Worm (Caenorhabditis elegans) whole organism, L3 larva: Measurements from ENCODE around the gene F55C12.6.

Source experiments
- R02D3.7 ChIP-seq: fragments of 150-350 bp; optimal IDR thresholded peaks from 2 replicates; lab custom pipeline; 2014; ENCODE audit warnings: missing biosample characterization, missing genetic modification characterization
- ZK546.5 ChIP-seq: sonication (generic microtip); optimal IDR thresholded peaks from 2 replicates; lab custom pipeline; 2017; ENCODE audit warnings: missing biosample characterization, missing genetic modification characterization
- aly-2 ChIP-seq: fragments of 150-350 bp; optimal IDR thresholded peaks from 2 replicates; lab custom pipeline; 2014; ENCODE audit warnings: missing biosample characterization, missing genetic modification characterization
- ama-1 ChIP-seq: fragments of 150-350 bp; optimal IDR thresholded peaks from 2 replicates; lab custom pipeline; 2018
- ceh-16 ChIP-seq: sonication (generic microtip); optimal IDR thresholded peaks from 2 replicates; lab custom pipeline; 2017; ENCODE audit warnings: missing biosample characterization, missing genetic modification characterization
- ceh-28 ChIP-seq: fragments of 150-350 bp; optimal IDR thresholded peaks from 2 replicates; lab custom pipeline; 2014; ENCODE audit warnings: missing biosample characterization, missing genetic modification reagents, missing genetic modification characterization
- ceh-82 ChIP-seq: fragments of 150-350 bp; optimal IDR thresholded peaks from 2 replicates; lab custom pipeline; 2014; ENCODE audit warnings: missing biosample characterization, missing genetic modification characterization
- ceh-9 ChIP-seq: sonication (generic microtip); optimal IDR thresholded peaks from 2 replicates; lab custom pipeline; 2018; ENCODE audit warnings: missing biosample characterization, missing genetic modification characterization
- daf-12 ChIP-seq: fragments of 150-350 bp; optimal IDR thresholded peaks from 2 replicates; lab custom pipeline; 2014; ENCODE audit warnings: missing biosample characterization, missing genetic modification reagents, missing genetic modification characterization
- egl-27 ChIP-seq: sonication (generic microtip); optimal IDR thresholded peaks from 4 replicates; lab custom pipeline; 2017; ENCODE audit warnings: missing biosample characterization, missing genetic modification reagents, missing genetic modification characterization
- egl-5 ChIP-seq: fragments of 150-350 bp; optimal IDR thresholded peaks from 2 replicates; lab custom pipeline; 2017; ENCODE audit warnings: missing biosample characterization, missing genetic modification reagents, missing genetic modification characterization, inconsistent platforms
- elt-1 ChIP-seq: fragments of 150-350 bp; optimal IDR thresholded peaks from 2 replicates; lab custom pipeline; 2014; ENCODE audit warnings: missing biosample characterization, missing genetic modification characterization
- elt-2 ChIP-seq: sonication (generic microtip); optimal IDR thresholded peaks from 2 replicates; lab custom pipeline; 2016; ENCODE audit warnings: missing genetic modification reagents, mild to moderate bottlenecking, missing genetic modification characterization, missing compliant biosample characterization
- elt-3 ChIP-seq, 3 experiments: fragments of 150-350 bp in 1 of 3; sonication (generic microtip) in 2 of 3; optimal IDR thresholded peaks; 2 replicates in 2 of 3; 4 replicates in 1 of 3; lab custom pipeline; 2014 to 2017; ENCODE audit warnings: missing biosample characterization in 3 of 3, missing genetic modification characterization in 3 of 3
- eor-1 ChIP-seq, 2 experiments: fragments of 150-350 bp; optimal IDR thresholded peaks; 2 replicates each; lab custom pipeline; 2014 to 2018; ENCODE audit warnings: missing biosample characterization in 2 of 2, missing genetic modification characterization in 2 of 2
- fkh-10 ChIP-seq: sonication (generic microtip); optimal IDR thresholded peaks from 2 replicates; lab custom pipeline; 2017; ENCODE audit warnings: missing biosample characterization, missing genetic modification reagents, missing genetic modification characterization
- fkh-2 ChIP-seq: fragments of 150-350 bp; optimal IDR thresholded peaks from 2 replicates; lab custom pipeline; 2014; ENCODE audit warnings: missing biosample characterization, missing genetic modification reagents, missing genetic modification characterization
- fos-1 ChIP-seq: fragments of 150-350 bp; optimal IDR thresholded peaks from 2 replicates; lab custom pipeline; 2014; ENCODE audit warnings: missing biosample characterization, missing genetic modification characterization
- hmg-11 ChIP-seq: sonication (generic microtip); optimal IDR thresholded peaks from 2 replicates; lab custom pipeline; 2016; ENCODE audit warnings: missing genetic modification characterization, missing compliant biosample characterization
- jun-1 ChIP-seq: fragments of 150-350 bp; optimal IDR thresholded peaks from 2 replicates; lab custom pipeline; 2014; ENCODE audit warnings: missing biosample characterization, missing genetic modification reagents, missing genetic modification characterization
- lin-15B ChIP-seq: fragments of 150-350 bp; optimal IDR thresholded peaks from 2 replicates; lab custom pipeline; 2014; ENCODE audit warnings: missing biosample characterization, missing genetic modification characterization
- lin-39 ChIP-seq: fragments of 150-350 bp; optimal IDR thresholded peaks from 2 replicates; lab custom pipeline; 2018; ENCODE audit warnings: missing biosample characterization, missing genetic modification reagents, missing genetic modification characterization
- lsy-12 ChIP-seq: sonication (generic microtip); optimal IDR thresholded peaks from 2 replicates; lab custom pipeline; 2016; ENCODE audit warnings: mild to moderate bottlenecking, missing genetic modification characterization, missing compliant biosample characterization
- mdl-1 ChIP-seq: fragments of 150-350 bp; optimal IDR thresholded peaks from 2 replicates; lab custom pipeline; 2014; ENCODE audit warnings: missing biosample characterization, missing genetic modification characterization
- mml-1 ChIP-seq: fragments of 150-350 bp; sonication (generic microtip); optimal IDR thresholded peaks from 3 replicates; lab custom pipeline; 2014; ENCODE audit warnings: missing biosample characterization, missing genetic modification characterization
- nfya-1 ChIP-seq: sonication (generic microtip); optimal IDR thresholded peaks from 2 replicates; lab custom pipeline; 2017; ENCODE audit warnings: missing genetic modification characterization, mild to moderate bottlenecking, missing compliant biosample characterization, antibody characterized with exemption, moderate library complexity; ENCODE audit not compliant: insufficient read depth
- nhr-11 ChIP-seq: fragments of 150-350 bp; optimal IDR thresholded peaks from 2 replicates; lab custom pipeline; 2014; ENCODE audit warnings: missing biosample characterization, missing genetic modification characterization
- nhr-12 ChIP-seq: fragments of 150-350 bp; optimal IDR thresholded peaks from 2 replicates; lab custom pipeline; 2014; ENCODE audit warnings: missing biosample characterization, missing genetic modification characterization
- nhr-23 ChIP-seq: fragments of 150-350 bp; optimal IDR thresholded peaks from 2 replicates; lab custom pipeline; 2014; ENCODE audit warnings: missing biosample characterization, missing genetic modification reagents, missing genetic modification characterization
- nhr-237 ChIP-seq: fragments of 150-350 bp; optimal IDR thresholded peaks from 2 replicates; lab custom pipeline; 2014; ENCODE audit warnings: missing biosample characterization, missing genetic modification characterization
- nhr-25 ChIP-seq: sonication (generic microtip); optimal IDR thresholded peaks from 2 replicates; lab custom pipeline; 2017; ENCODE audit warnings: missing biosample characterization, missing genetic modification characterization
- nhr-28 ChIP-seq: fragments of 150-350 bp; optimal IDR thresholded peaks from 2 replicates; lab custom pipeline; 2014; ENCODE audit warnings: missing biosample characterization, missing genetic modification characterization
- nhr-43 ChIP-seq: sonication (generic microtip); optimal IDR thresholded peaks from 2 replicates; lab custom pipeline; 2016; ENCODE audit warnings: mild to moderate bottlenecking, missing genetic modification characterization, missing compliant biosample characterization; ENCODE audit not compliant: poor library complexity, severe bottlenecking
- nhr-67 ChIP-seq: fragments of 150-350 bp; optimal IDR thresholded peaks from 2 replicates; lab custom pipeline; 2014; ENCODE audit warnings: missing biosample characterization, missing genetic modification characterization
- nhr-76 ChIP-seq: fragments of 150-350 bp; sonication (generic microtip); optimal IDR thresholded peaks from 5 replicates; lab custom pipeline; 2014; ENCODE audit warnings: missing biosample characterization, missing genetic modification characterization
- nhr-77 ChIP-seq: fragments of 150-350 bp; optimal IDR thresholded peaks from 2 replicates; lab custom pipeline; 2014; ENCODE audit warnings: missing biosample characterization, missing genetic modification characterization
- pha-4 ChIP-seq: fragments of 150-350 bp; optimal IDR thresholded peaks from 2 replicates; lab custom pipeline; 2014; ENCODE audit warnings: missing biosample characterization, missing genetic modification reagents, missing genetic modification characterization
- pqm-1 ChIP-seq: fragments of 150-350 bp; optimal IDR thresholded peaks from 2 replicates; lab custom pipeline; 2017; ENCODE audit warnings: missing biosample characterization, missing genetic modification characterization, inconsistent platforms
- sea-2 ChIP-seq: fragments of 150-350 bp; sonication (generic microtip); optimal IDR thresholded peaks from 4 replicates; lab custom pipeline; 2014; ENCODE audit warnings: missing biosample characterization, missing genetic modification reagents, missing genetic modification characterization
- skn-1 ChIP-seq: fragments of 150-350 bp; optimal IDR thresholded peaks from 2 replicates; lab custom pipeline; 2014; ENCODE audit warnings: missing biosample characterization, missing genetic modification characterization
- snpc-4 ChIP-seq: fragments of 150-350 bp; optimal IDR thresholded peaks from 2 replicates; lab custom pipeline; 2014; ENCODE audit warnings: missing biosample characterization, missing genetic modification characterization
- tbx-2 ChIP-seq: sonication (generic microtip); optimal IDR thresholded peaks from 2 replicates; lab custom pipeline; 2016; ENCODE audit warnings: mild to moderate bottlenecking, missing genetic modification characterization, missing compliant biosample characterization
- unc-39 ChIP-seq: sonication (generic microtip); optimal IDR thresholded peaks from 4 replicates; lab custom pipeline; 2017; ENCODE audit warnings: missing biosample characterization, missing genetic modification characterization
- unc-62 ChIP-seq: fragments of 150-350 bp; sonication (generic microtip); optimal IDR thresholded peaks from 4 replicates; lab custom pipeline; 2014; ENCODE audit warnings: missing biosample characterization, missing genetic modification reagents, missing genetic modification characterization
- zag-1 ChIP-seq: fragments of 150-350 bp; optimal IDR thresholded peaks from 2 replicates; lab custom pipeline; 2014; ENCODE audit warnings: missing biosample characterization, missing genetic modification characterization
- ztf-11 ChIP-seq: fragments of 150-350 bp; optimal IDR thresholded peaks from 2 replicates; lab custom pipeline; 2014; ENCODE audit warnings: missing biosample characterization, missing genetic modification characterization
- ztf-4 ChIP-seq: fragments of 150-350 bp; optimal IDR thresholded peaks from 2 replicates; lab custom pipeline; 2014; ENCODE audit warnings: missing biosample characterization, missing genetic modification characterization

The F55C12.6 gene

DNA sequence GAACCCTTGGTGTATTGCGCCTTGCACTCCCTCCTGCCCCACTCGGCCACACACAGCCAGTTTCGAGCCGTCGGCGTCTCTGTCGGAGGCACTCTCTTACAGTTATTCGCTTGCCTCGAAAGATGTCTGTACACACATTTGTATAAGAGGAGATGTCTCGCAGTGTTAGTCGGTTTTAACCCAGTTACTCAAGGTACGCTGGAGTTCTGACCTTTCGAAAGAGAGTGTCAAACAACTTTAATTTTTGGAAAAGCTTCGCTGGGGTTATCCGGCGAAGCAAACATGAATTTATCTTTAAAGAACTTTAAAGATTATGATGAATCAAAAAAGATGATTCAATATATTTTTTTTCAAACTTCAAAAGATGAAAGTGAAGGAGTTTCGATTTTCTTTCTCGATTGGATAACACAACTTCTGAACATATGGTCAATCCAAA is 31.2 kb downstream of the F55C12.6 start:
- peak; percentile 99 for TF ChIP-seq hmg-11 (tag; lab: Kevin White, UChicago)
- TF ChIP-seq daf-12 (tag; lab: Kevin White, UChicago), result peak; percentile 94
- peak; percentile 96 for TF ChIP-seq aly-2
- TF ChIP-seq egl-27, result peak; percentile 92
- no peak for TF ChIP-seq nhr-237 (tag; lab: Kevin White, UChicago)
- peak; percentile 95 for TF ChIP-seq zag-1 (tag; lab: Kevin White, UChicago)
- peak; percentile 80 for TF ChIP-seq nhr-76 (tag; lab: Kevin White, UChicago)
- TF ChIP-seq unc-62 (GFP tag; lab: Kevin White, UChicago), result peak; percentile 74
- peak; percentile 79 for TF ChIP-seq ztf-4 (tag; lab: Kevin White, UChicago)
- peak; percentile 96 for TF ChIP-seq ceh-82
- peak; percentile 73 for TF ChIP-seq ZK546.5 (tag; lab: Kevin White, UChicago)
- TF ChIP-seq unc-39 (tag; lab: Kevin White, UChicago), result peak; percentile 73
- peak; percentile 100 for TF ChIP-seq snpc-4 (tag; lab: Kevin White, UChicago)
- peak; percentile 99 for TF ChIP-seq pha-4 (tag; lab: Kevin White, UChicago)
- TF ChIP-seq mdl-1 (tag; lab: Kevin White, UChicago), result peak; percentile 75
- TF ChIP-seq skn-1, result peak; percentile 96
- peak; percentile 97 for TF ChIP-seq tbx-2 (tag; lab: Kevin White, UChicago)
- TF ChIP-seq nhr-11 (tag; lab: Kevin White, UChicago), result peak; percentile 94
- TF ChIP-seq egl-5 (tag; lab: Kevin White, UChicago), result peak; percentile 92
- TF ChIP-seq fkh-10, result peak; percentile 100
- TF ChIP-seq nhr-43 (tag; lab: Kevin White, UChicago), result peak; percentile 95
- peak; percentile 99 for TF ChIP-seq lin-39 (tag; lab: Kevin White, UChicago)
- TF ChIP-seq ztf-11 (tag; lab: Kevin White, UChicago), result no peak
- peak; percentile 85 for TF ChIP-seq elt-1 (tag; lab: Kevin White, UChicago)
- TF ChIP-seq pqm-1, result peak; percentile 94
- TF ChIP-seq R02D3.7 (tag; lab: Kevin White, UChicago), result peak; percentile 96
- TF ChIP-seq ama-1 (lab: Kevin White, UChicago), result peak; percentile 100
- TF ChIP-seq elt-3 (tag; optimal IDR thresholded peaks at IDR 0.05; lab: Kevin White, UChicago), result peak in 2 of 3 experiments; percentile 91 to 97
- peak; percentile 45 for TF ChIP-seq nhr-12 (tag; lab: Kevin White, UChicago)
- TF ChIP-seq mml-1, result no peak
- TF ChIP-seq nfya-1 (tag; lab: Kevin White, UChicago), result peak; percentile 99
- TF ChIP-seq eor-1 (tag; optimal IDR thresholded peaks at IDR 0.05; lab: Kevin White, UChicago), result peak in 1 of 2 experiments; percentile 84
- peak; percentile 99 for TF ChIP-seq lsy-12 (tag; lab: Kevin White, UChicago)
- peak; percentile 87 for TF ChIP-seq fos-1
- TF ChIP-seq ceh-9 (tag; lab: Kevin White, UChicago), result peak; percentile 37
- TF ChIP-seq fkh-2 (tag; lab: Kevin White, UChicago), result peak; percentile 82
- TF ChIP-seq ceh-28, result peak; percentile 97
- peak; percentile 99 for TF ChIP-seq elt-2
- TF ChIP-seq nhr-23 (tag; lab: Kevin White, UChicago), result peak; percentile 99
- TF ChIP-seq nhr-25 (tag; lab: Kevin White, UChicago), result peak; percentile 99
- TF ChIP-seq lin-15B, result peak; percentile 82
- TF ChIP-seq nhr-77 (tag; lab: Kevin White, UChicago), result peak; percentile 96
- TF ChIP-seq jun-1 (tag; lab: Kevin White, UChicago), result peak; percentile 99
- TF ChIP-seq nhr-67, result no peak
- peak; percentile 90 for TF ChIP-seq nhr-28 (tag; lab: Kevin White, UChicago)
- TF ChIP-seq sea-2 (GFP tag; lab: Kevin White, UChicago), result peak; percentile 52
- peak; percentile 62 for TF ChIP-seq ceh-16
